Worm (Caenorhabditis elegans) whole organism, L3 larva: ENCODE data around the gene acr-7.

Source experiments
- R02D3.7 ChIP-seq: fragments of 150-350 bp; optimal IDR thresholded peaks from 2 replicates; lab custom pipeline; 2014; ENCODE audit warnings: missing biosample characterization, missing genetic modification characterization
- ceh-82 ChIP-seq: fragments of 150-350 bp; optimal IDR thresholded peaks from 2 replicates; lab custom pipeline; 2014; ENCODE audit warnings: missing biosample characterization, missing genetic modification characterization
- lin-15B ChIP-seq: fragments of 150-350 bp; optimal IDR thresholded peaks from 2 replicates; lab custom pipeline; 2014; ENCODE audit warnings: missing biosample characterization, missing genetic modification characterization
- mdl-1 ChIP-seq: fragments of 150-350 bp; optimal IDR thresholded peaks from 2 replicates; lab custom pipeline; 2014; ENCODE audit warnings: missing biosample characterization, missing genetic modification characterization
- pha-4 ChIP-seq: fragments of 150-350 bp; optimal IDR thresholded peaks from 2 replicates; lab custom pipeline; 2014; ENCODE audit warnings: missing biosample characterization, missing genetic modification reagents, missing genetic modification characterization
- pqm-1 ChIP-seq: fragments of 150-350 bp; optimal IDR thresholded peaks from 2 replicates; lab custom pipeline; 2017; ENCODE audit warnings: missing biosample characterization, missing genetic modification characterization, inconsistent platforms
- unc-39 ChIP-seq: sonication (generic microtip); optimal IDR thresholded peaks from 4 replicates; lab custom pipeline; 2017; ENCODE audit warnings: missing biosample characterization, missing genetic modification characterization
- ztf-11 ChIP-seq: fragments of 150-350 bp; optimal IDR thresholded peaks from 2 replicates; lab custom pipeline; 2014; ENCODE audit warnings: missing biosample characterization, missing genetic modification characterization
- ztf-4 ChIP-seq: fragments of 150-350 bp; optimal IDR thresholded peaks from 2 replicates; lab custom pipeline; 2014; ENCODE audit warnings: missing biosample characterization, missing genetic modification characterization

DNA sequence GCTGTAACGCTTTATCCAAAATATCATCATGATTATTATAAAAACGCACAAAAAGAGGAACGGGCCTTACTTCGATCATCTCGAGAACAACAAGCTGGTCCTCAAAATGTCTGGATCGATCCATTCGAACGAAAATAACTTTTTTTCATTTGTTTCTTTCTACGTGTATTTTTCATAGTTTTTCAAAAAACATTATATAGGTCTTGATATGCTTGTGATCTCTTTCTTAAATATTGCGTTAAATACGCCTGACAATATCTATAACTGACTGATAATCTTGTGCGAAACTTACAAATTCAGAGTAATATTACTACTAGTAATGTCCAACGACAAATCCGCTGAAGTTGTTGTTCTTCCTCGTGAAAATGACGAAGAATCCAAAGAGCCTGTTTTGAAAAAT, 8.5 kb upstream of the acr-7 start, which contains the start of gene sds-22:
- no peak for TF ChIP-seq ceh-82 (tag; lab: Kevin White, UChicago)
- TF ChIP-seq ztf-4 (tag; lab: Kevin White, UChicago), result no peak
- no peak for TF ChIP-seq R02D3.7 (tag; lab: Kevin White, UChicago)
- no peak for TF ChIP-seq mdl-1 (tag; lab: Kevin White, UChicago)
- TF ChIP-seq pqm-1 (tag; lab: Kevin White, UChicago), result no peak
- no peak for TF ChIP-seq pha-4
- TF ChIP-seq ztf-11 (tag; lab: Kevin White, UChicago), result no peak
- TF ChIP-seq lin-15B (tag; lab: Kevin White, UChicago), result no peak
- TF ChIP-seq unc-39 (tag; lab: Kevin White, UChicago), result no peak
